Worm (Caenorhabditis elegans): ENCODE results near the gene F25B4.4.

F25B4.4 gene

ce11 chrV:5668968-5669367 is 15.7 kb upstream of the F25B4.4 start:
- TF ChIP-seq cog-1 (tag; optimal IDR thresholded peaks at IDR 0.05) (no peak), klf-2 (GFP tag; conservative IDR thresholded peaks at IDR 0.05) (no peak), ztf-29 (GFP tag; IDR thresholded peaks at IDR 0.05) (no peak), ztf-23 (GFP tag; IDR thresholded peaks at IDR 0.05) (no peak), ref-1 (GFP tag; conservative IDR thresholded peaks at IDR 0.05) (no peak), med-1 (GFP tag; optimal IDR thresholded peaks at IDR 0.05; ENCODE audit: insufficient read depth) (no peak), flt-1 (GFP tag; IDR thresholded peaks at IDR 0.05) (no peak), tab-1 (GFP tag; IDR thresholded peaks at IDR 0.05) (no peak), T22C8.4 (GFP tag; IDR thresholded peaks at IDR 0.05) (no peak)

ce11 chrV:5672270-5672669 is 12.4 kb upstream of the F25B4.4 start:
- TF ChIP-seq cog-1 (tag; optimal IDR thresholded peaks at IDR 0.05) (no peak), ztf-23 (GFP tag; IDR thresholded peaks at IDR 0.05) (no peak), klf-2 (GFP tag; conservative IDR thresholded peaks at IDR 0.05) (no peak), T22C8.4 (GFP tag; IDR thresholded peaks at IDR 0.05) (no peak), med-1 (GFP tag; optimal IDR thresholded peaks at IDR 0.05; ENCODE audit: insufficient read depth) (no peak), tab-1 (GFP tag; IDR thresholded peaks at IDR 0.05) (no peak), flt-1 (GFP tag; IDR thresholded peaks at IDR 0.05) (no peak), ztf-29 (GFP tag; IDR thresholded peaks at IDR 0.05) (no peak), ref-1 (GFP tag; conservative IDR thresholded peaks at IDR 0.05) (no peak)

DNA sequence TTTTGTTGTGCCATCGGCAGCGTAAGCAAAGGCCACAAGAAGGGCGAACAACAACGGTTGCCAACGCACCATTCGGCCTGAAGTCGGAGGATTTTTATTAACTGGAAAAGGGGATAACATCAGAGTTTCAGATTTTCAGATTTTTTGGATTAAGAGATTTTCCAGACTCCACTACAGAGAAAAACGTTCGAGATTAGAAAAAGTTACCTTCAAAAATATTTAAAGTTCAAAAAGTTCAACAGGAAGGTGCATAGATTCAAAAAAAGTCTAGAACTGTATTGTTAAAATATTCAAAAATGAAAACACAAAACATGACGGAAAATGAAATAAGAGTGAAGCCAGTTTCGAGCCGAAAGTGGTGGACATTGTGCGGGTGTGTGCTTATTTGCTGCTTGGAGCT is 8.7 kb upstream of the F25B4.4 start, which contains the start of gene pqn-13:
pqn-13 (minus strand) TSS at position 101 of the 400 bp plus-strand sequence.
- no peak for TF ChIP-seq klf-2 (GFP tag; conservative IDR thresholded peaks at IDR 0.05)
- no peak for TF ChIP-seq flt-1 (GFP tag; IDR thresholded peaks at IDR 0.05)
- no peak for TF ChIP-seq med-1 (GFP tag; optimal IDR thresholded peaks at IDR 0.05; ENCODE audit: insufficient read depth)
- TF ChIP-seq cog-1 (tag; optimal IDR thresholded peaks at IDR 0.05), result no peak
- TF ChIP-seq ztf-29 (GFP tag; IDR thresholded peaks at IDR 0.05), result no peak
- TF ChIP-seq ztf-23 (GFP tag; IDR thresholded peaks at IDR 0.05), result no peak
- no peak for TF ChIP-seq ref-1 (GFP tag; conservative IDR thresholded peaks at IDR 0.05)
- no peak for TF ChIP-seq T22C8.4 (GFP tag; IDR thresholded peaks at IDR 0.05)
- no peak for TF ChIP-seq tab-1 (GFP tag; IDR thresholded peaks at IDR 0.05)

DNA sequence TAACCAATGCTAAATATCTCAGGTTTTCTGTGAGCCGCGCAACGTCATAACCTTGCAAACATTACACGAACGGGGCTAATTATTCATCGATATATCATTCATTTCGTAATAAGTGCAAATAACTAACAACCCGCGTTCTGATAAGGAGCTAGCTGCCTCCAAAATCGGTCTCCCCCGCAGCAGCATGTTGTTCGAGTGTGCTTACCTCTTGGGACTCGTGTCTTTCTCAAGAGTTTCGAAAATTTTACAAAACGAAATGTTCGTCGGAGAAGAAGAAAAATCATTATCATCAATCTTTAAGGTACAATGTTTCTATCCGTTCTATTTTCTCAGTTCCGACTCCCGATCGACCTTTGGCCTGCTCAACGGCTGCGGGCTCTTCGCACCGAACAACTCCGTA is 6.7 kb upstream of the F25B4.4 start:
- no peak for TF ChIP-seq ztf-23 (GFP tag; IDR thresholded peaks at IDR 0.05)
- TF ChIP-seq klf-2 (GFP tag; conservative IDR thresholded peaks at IDR 0.05), result no peak
- TF ChIP-seq cog-1 (tag; optimal IDR thresholded peaks at IDR 0.05), result no peak
- TF ChIP-seq T22C8.4 (GFP tag; IDR thresholded peaks at IDR 0.05), result no peak
- TF ChIP-seq ref-1 (GFP tag; conservative IDR thresholded peaks at IDR 0.05), result no peak
- TF ChIP-seq flt-1 (GFP tag; IDR thresholded peaks at IDR 0.05), result no peak
- no peak for TF ChIP-seq ztf-29 (GFP tag; IDR thresholded peaks at IDR 0.05)
- TF ChIP-seq tab-1 (GFP tag; IDR thresholded peaks at IDR 0.05), result no peak
- no peak for TF ChIP-seq med-1 (GFP tag; optimal IDR thresholded peaks at IDR 0.05; ENCODE audit: insufficient read depth)

ce11 chrV:5682530-5682929 is 2.1 kb upstream of the F25B4.4 start, which contains the start of gene prp-39:
TSS of gene prp-39 (minus strand) at chrV:5682630.
- no peak for TF ChIP-seq T22C8.4 (GFP tag; IDR thresholded peaks at IDR 0.05)
- no peak for TF ChIP-seq med-1 (GFP tag; optimal IDR thresholded peaks at IDR 0.05; ENCODE audit: insufficient read depth)
- TF ChIP-seq klf-2 (GFP tag; conservative IDR thresholded peaks at IDR 0.05), result no peak
- no peak for TF ChIP-seq cog-1 (tag; optimal IDR thresholded peaks at IDR 0.05)
- TF ChIP-seq ztf-23 (GFP tag; IDR thresholded peaks at IDR 0.05), result no peak
- TF ChIP-seq ztf-29 (GFP tag; IDR thresholded peaks at IDR 0.05), result no peak
- TF ChIP-seq flt-1 (GFP tag; IDR thresholded peaks at IDR 0.05), result no peak
- no peak for TF ChIP-seq ref-1 (GFP tag; conservative IDR thresholded peaks at IDR 0.05)
- TF ChIP-seq tab-1 (GFP tag; IDR thresholded peaks at IDR 0.05), result no peak

DNA sequence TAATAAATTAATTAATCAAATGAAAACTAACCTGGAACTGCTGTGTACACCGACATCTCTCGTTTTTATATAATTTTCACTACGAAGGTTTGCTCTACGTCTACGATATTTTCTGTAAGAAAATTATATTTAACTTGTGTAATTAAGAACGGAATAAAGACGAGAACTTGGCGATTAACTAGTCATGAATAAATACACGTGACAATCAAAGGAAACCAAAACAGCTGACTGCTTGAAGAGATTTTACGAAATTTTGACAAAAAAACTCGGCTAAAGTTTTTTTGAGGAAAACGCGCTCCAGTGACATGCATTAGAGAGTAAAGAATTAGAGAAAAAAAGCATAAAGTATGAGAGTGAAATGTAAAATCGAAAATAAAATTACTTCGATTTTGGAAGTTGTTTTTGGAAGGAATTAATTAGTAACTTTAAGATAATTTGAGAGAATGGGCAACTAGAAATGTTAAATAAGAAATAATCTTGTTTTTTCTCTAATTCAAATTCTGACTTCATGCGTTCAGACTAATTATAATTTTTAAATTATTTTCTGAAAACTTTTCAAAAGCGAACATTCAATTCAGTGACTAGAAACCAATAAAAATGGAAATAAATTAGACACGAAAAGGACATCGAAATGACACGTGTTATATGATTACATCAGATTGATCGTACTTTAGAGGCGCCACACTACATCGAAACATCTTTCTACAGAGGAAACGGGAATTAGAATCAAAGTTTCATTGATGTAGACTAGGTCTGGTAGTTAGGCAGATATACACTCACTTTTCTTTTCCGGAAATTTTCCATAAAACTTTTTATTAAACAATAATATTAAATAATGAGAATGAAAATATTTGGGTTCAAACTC is 2.7 kb downstream of the F25B4.4 start, which contains the start of gene F25B4.7:
F25B4.7 (minus strand) TSS at position 112 of the 865 bp plus-strand sequence.
- TF ChIP-seq ztf-29 (GFP tag; IDR thresholded peaks at IDR 0.05) (no peak), tab-1 (GFP tag; IDR thresholded peaks at IDR 0.05) (no peak), med-1 (GFP tag; optimal IDR thresholded peaks at IDR 0.05; ENCODE audit: insufficient read depth) (no peak), cog-1 (tag; optimal IDR thresholded peaks at IDR 0.05) (no peak), ztf-23 (GFP tag; IDR thresholded peaks at IDR 0.05) (no peak), ref-1 (GFP tag; conservative IDR thresholded peaks at IDR 0.05) (no peak), T22C8.4 (GFP tag; IDR thresholded peaks at IDR 0.05) (no peak), flt-1 (GFP tag; IDR thresholded peaks at IDR 0.05) (no peak), klf-2 (GFP tag; conservative IDR thresholded peaks at IDR 0.05) (no peak)

DNA sequence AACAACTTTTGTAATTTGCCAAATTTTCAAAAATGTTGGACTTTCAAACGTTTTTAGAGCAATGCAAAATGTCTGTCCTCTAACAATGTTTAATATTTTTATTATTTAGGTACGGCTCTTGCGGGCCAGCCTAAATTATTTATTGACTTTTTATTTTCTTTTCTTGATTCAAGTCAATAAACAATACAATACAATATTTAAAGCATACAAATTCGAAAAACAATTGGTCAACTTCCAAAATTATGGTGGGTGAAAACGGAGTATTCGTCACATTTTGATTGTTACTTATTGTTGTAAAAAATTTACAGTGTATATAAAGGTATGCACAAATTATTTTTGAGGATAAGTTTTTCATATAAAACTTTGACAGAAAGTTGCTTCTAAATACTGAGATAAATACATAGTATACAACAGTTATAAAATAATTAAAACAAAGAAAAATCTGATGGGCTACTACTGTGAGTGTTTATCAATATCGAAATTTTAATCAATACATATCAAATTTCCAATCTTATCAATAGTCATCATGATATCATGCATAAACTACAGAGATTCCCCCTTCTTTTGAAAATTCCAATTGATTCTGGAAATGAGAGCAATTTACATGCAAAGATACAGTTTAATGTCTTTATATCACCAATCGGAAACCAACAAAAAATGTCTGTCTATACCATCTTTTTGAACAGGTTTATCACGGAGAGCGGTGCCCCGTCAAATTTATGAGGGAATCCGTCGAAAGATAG is 7.2 kb downstream of the F25B4.4 start, which contains the start of gene F25B4.8:
F25B4.8 (minus strand) TSS at position 51 of the 743 bp plus-strand sequence.
- TF ChIP-seq ref-1 (GFP tag; conservative IDR thresholded peaks at IDR 0.05), result no peak

- TF ChIP-seq med-1 (GFP tag; optimal IDR thresholded peaks at IDR 0.05; ENCODE audit: insufficient read depth) (no peak), klf-2 (GFP tag; conservative IDR thresholded peaks at IDR 0.05) (no peak), cog-1 (tag; optimal IDR thresholded peaks at IDR 0.05) (no peak), ztf-23 (GFP tag; IDR thresholded peaks at IDR 0.05) (no peak), T22C8.4 (GFP tag; IDR thresholded peaks at IDR 0.05) (no peak), flt-1 (GFP tag; IDR thresholded peaks at IDR 0.05) (no peak)
Observed at ce11 chrV:5693595-5693994, 8.9 kb downstream of the F25B4.4 start.

DNA sequence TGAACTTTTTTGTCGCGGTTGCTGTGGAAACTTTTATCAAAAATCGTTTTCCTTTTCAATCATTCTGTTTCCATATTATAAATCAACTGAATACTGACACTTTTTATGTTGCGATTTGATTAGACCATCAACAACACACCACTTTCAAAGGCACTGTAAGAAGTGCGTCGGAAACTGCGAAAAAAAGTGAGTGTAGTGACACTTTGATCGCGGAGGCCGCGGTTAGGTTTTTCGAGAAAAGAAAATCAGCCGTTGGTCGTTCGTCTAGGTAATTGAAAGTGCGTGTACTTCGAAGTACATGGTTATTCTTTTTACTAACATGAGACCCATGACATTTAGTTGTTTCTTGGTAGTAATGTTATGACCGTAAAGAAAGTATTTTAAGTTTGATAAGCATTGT is 11.0 kb downstream of the F25B4.4 start:
- no peak for TF ChIP-seq T22C8.4 (GFP tag; IDR thresholded peaks at IDR 0.05)
- TF ChIP-seq ref-1 (GFP tag; conservative IDR thresholded peaks at IDR 0.05), result no peak
- no peak for TF ChIP-seq ztf-29 (GFP tag; IDR thresholded peaks at IDR 0.05)
- no peak for TF ChIP-seq klf-2 (GFP tag; conservative IDR thresholded peaks at IDR 0.05)
- TF ChIP-seq ztf-23 (GFP tag; IDR thresholded peaks at IDR 0.05), result no peak
- no peak for TF ChIP-seq tab-1 (GFP tag; IDR thresholded peaks at IDR 0.05)
- TF ChIP-seq cog-1 (tag; optimal IDR thresholded peaks at IDR 0.05), result no peak
- no peak for TF ChIP-seq med-1 (GFP tag; optimal IDR thresholded peaks at IDR 0.05; ENCODE audit: insufficient read depth)
- TF ChIP-seq flt-1 (GFP tag; IDR thresholded peaks at IDR 0.05), result no peak

Data from whole organism, midembryonic.